Fruit fly (Drosophila melanogaster): ENCODE measurements around the gene ATPsynG.

The ATPsynG gene

dm6 chr2L:11003925-11004673, 27.9 kb upstream of the ATPsynG start, which contains the start of gene RpL9 (continued):
- TF ChIP-seq lz (GFP tag; optimal IDR thresholded peaks at IDR 0.05) (peak; percentile 71), CG6163 (GFP tag; IDR thresholded peaks at IDR 0.05) (no peak; the same call in 2 of the 3 replicates), CG8119 (GFP tag; IDR thresholded peaks at IDR 0.05) (no peak), CG4318 (GFP tag; optimal IDR thresholded peaks at IDR 0.05) (no peak), Hr4 (GFP tag; optimal IDR thresholded peaks at IDR 0.05) (no peak), CG9139 (GFP tag; optimal IDR thresholded peaks at IDR 0.05) (no peak), Gug (GFP tag; IDR thresholded peaks at IDR 0.05) (no peak), Eip93F (GFP tag; optimal IDR thresholded peaks at IDR 0.05) (no peak), cyc (GFP tag; optimal IDR thresholded peaks at IDR 0.05) (peak; percentile 44), CG11762 (GFP tag; optimal IDR thresholded peaks at IDR 0.05; ENCODE audit: insufficient read depth) (peak; percentile 29), CG34406 (GFP tag; optimal IDR thresholded peaks at IDR 0.05) (no peak), CG11902 (GFP tag; optimal IDR thresholded peaks at IDR 0.05) (no peak), CG6276 (GFP tag; optimal IDR thresholded peaks at IDR 0.05) (no peak), Sox15 (GFP tag; optimal IDR thresholded peaks at IDR 0.05) (no peak), dac (GFP tag; optimal IDR thresholded peaks at IDR 0.05) (no peak), spab (GFP tag; optimal IDR thresholded peaks at IDR 0.05) (no peak), CG10631 (GFP tag; optimal IDR thresholded peaks at IDR 0.05) (no peak), Lpt (GFP tag; optimal IDR thresholded peaks at IDR 0.05) (no peak), dsx (GFP tag; optimal IDR thresholded peaks at IDR 0.05; ENCODE audit: poor library complexity, severe bottlenecking) (no peak), ss (GFP tag; optimal IDR thresholded peaks at IDR 0.05) (no peak), CG16779 (tag; optimal IDR thresholded peaks at IDR 0.05) (no peak), Ets21C (GFP tag; optimal IDR thresholded peaks at IDR 0.05) (no peak), CG8632 (GFP tag; optimal IDR thresholded peaks at IDR 0.05) (peak; percentile 71), CG6792 (GFP tag; optimal IDR thresholded peaks at IDR 0.05) (peak; percentile 54), Met (GFP tag; optimal IDR thresholded peaks at IDR 0.05) (peak; percentile 77), CG8319 (GFP tag; optimal IDR thresholded peaks at IDR 0.05) (peak; percentile 44)

dm6 chr2L:11001376-11002122, 25.4 kb upstream of the ATPsynG start, which contains the start of the genes aub and lectin-33A:
TSS of gene aub (minus strand) at chr2L:11001476.
TSS of gene lectin-33A (plus strand) at chr2L:11002072.
- TF ChIP-seq CG31627 (GFP tag; optimal IDR thresholded peaks at IDR 0.05) (no peak), topi (GFP tag; optimal IDR thresholded peaks at IDR 0.05) (no peak), CG11294 (GFP tag; IDR thresholded peaks at IDR 0.05) (no peak), lz (GFP tag; optimal IDR thresholded peaks at IDR 0.05) (no peak), CG6854 (GFP tag; optimal IDR thresholded peaks at IDR 0.05) (no peak)

DNA sequence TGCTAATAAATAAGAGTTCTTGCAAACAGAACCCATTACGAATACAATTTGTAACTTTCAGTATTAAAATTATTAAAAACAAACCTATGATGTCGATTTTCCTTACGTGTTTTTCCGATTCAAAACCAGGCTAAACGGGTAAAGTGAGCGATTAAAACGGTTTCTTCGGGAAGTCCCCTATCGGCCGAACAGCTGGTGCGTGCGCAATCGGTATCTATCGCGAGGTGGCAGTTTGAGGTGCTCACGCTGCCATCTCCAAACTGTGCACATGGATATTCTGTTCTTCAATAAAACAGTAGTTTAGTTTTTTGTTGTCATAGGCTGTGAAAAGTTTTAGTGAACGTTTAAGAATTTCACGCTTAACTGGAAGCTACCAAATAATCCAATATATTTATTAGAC, 13.0 kb upstream of the ATPsynG start, which contains the start of gene TTLL4A:
TSS of gene TTLL4A (plus strand) at position 240 of the 400 bp plus-strand sequence.
- TF ChIP-seq CG11762 (GFP tag; optimal IDR thresholded peaks at IDR 0.05; ENCODE audit: insufficient read depth) (no peak), net (GFP tag; optimal IDR thresholded peaks at IDR 0.05) (no peak), ss (GFP tag; optimal IDR thresholded peaks at IDR 0.05) (no peak), CG10631 (GFP tag; optimal IDR thresholded peaks at IDR 0.05) (no peak), eg (GFP tag; IDR thresholded peaks at IDR 0.05) (no peak), acj6 (GFP tag; optimal IDR thresholded peaks at IDR 0.05) (no peak), Sox14 (GFP tag; optimal IDR thresholded peaks at IDR 0.05) (no peak), salr (GFP tag; optimal IDR thresholded peaks at IDR 0.05) (no peak), Ets96B (tag; optimal IDR thresholded peaks at IDR 0.05) (no peak), lz (GFP tag; optimal IDR thresholded peaks at IDR 0.05) (peak; percentile 14), Hr4 (GFP tag; optimal IDR thresholded peaks at IDR 0.05) (peak; percentile 22), fd59A (GFP tag; optimal IDR thresholded peaks at IDR 0.05) (no peak), Lpt (GFP tag; optimal IDR thresholded peaks at IDR 0.05) (no peak), esn (GFP tag; optimal IDR thresholded peaks at IDR 0.05) (peak; percentile 50), CG34406 (GFP tag; optimal IDR thresholded peaks at IDR 0.05) (no peak), dac (GFP tag; optimal IDR thresholded peaks at IDR 0.05) (no peak)

Data from whole organism, prepupa.